Worm (Caenorhabditis elegans): ENCODE measurements around the gene abhd-3.1.

DNA sequence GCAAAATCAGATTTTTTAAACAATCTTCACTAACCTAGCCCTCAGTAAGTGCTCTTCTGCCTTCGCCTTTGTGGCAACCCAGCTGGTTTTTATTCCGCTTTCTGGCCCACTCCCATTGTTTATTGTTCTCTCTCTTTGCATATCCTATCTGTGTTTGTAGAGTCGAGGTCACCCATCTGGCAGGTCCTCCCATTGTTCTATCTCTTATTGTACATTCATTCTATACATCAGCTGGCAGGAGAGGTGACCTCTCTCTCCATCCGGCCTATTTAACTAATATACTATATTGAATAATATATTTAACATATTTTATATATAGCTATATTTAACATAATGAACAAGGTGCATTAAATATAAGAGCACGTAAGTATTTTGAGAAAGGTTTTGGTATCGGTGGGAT, 6.7 kb downstream of the abhd-3.1 start:
- TF ChIP-seq dao-5 (tag; optimal IDR thresholded peaks at IDR 0.05) (no peak), him-1 (tag; optimal IDR thresholded peaks at IDR 0.05) (no peak)

Measured in whole organism, L4/young adult.